Fruit fly (Drosophila melanogaster) whole organism, pupa: ENCODE results near the gene smp-30.

Experiments
- CG10348 ChIP-seq: fragments of 200-800 bp; sonication (Bioruptor generic); IDR thresholded peaks from 2 replicates; pipeline ENCODE4 v1.3.6; 2022; ENCODE audit warnings: missing biosample characterization, missing genetic modification characterization
- CG8159 ChIP-seq: fragments of 200-800 bp; sonication (Bioruptor generic); optimal IDR thresholded peaks from 3 replicates; lab custom pipeline; 2018; ENCODE audit warnings: missing biosample characterization, mild to moderate bottlenecking, missing genetic modification characterization, moderate library complexity
- EcR ChIP-seq: fragments of 200-800 bp; sonication (Bioruptor generic); optimal IDR thresholded peaks from 3 replicates; lab custom pipeline; 2019; ENCODE audit warnings: missing biosample characterization, missing genetic modification characterization, mild to moderate bottlenecking, moderate library complexity, missing genetic modification reagents
- rn ChIP-seq: fragments of 200-800 bp; sonication (Bioruptor generic); IDR thresholded peaks from 2 replicates; pipeline ENCODE4 v1.3.6; 2022; ENCODE audit warnings: missing biosample characterization, missing genetic modification characterization

DNA sequence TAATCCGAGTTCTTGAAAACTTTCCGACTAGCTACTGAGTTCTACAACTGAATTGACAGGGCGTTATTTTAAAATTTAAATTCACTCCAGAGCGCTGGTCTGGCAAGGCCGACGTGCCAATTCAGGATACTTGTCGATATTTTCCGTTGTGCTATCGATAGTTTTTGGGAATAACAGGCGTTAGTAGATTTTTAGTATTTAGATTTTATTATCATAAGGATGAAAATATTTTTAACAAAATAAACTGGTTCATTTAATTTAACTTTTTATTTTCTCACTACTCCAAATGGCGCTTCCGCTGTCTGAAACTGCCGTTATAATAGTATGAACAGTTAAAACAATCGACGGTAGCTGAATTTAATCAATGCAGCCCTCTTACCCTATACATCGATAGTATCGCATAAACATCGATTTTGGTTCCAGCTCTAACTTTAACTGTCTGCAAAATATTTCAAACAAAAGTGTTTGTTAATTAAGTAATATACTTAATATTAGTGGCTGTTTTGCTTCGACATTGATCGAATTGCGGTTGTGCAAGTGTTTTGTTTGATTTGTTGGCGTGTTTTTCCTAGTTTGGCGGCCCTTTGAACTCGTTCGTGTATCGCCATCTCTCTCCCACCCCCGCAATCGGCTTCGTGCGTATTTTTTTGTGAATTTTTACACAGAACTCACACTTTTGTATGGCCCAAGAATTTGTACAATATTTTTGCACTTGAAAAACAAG, 9.7 kb downstream of the smp-30 start, which contains the start of the genes eff and jvl:
- TF ChIP-seq EcR (GFP tag; lab: Kevin White, UChicago) (no peak), CG8159 (tag; lab: Kevin White, UChicago) (no peak), CG10348 (GFP tag; lab: Robert Waterston, UW) (no peak), rn (no peak)
